Fruit fly (Drosophila melanogaster): Measurements from ENCODE around the gene Sld5.
A peak's percentile ranks its signal among the peaks of the same experiment; 100 is the strongest.

The Sld5 gene

dm6 chr3R:26072477-26072876, 16.1 kb upstream of the Sld5 start (continued):
- TF ChIP-seq CG6854 (GFP tag; optimal IDR thresholded peaks at IDR 0.05), result peak; percentile 13
- TF ChIP-seq acj6 (GFP tag; optimal IDR thresholded peaks at IDR 0.05), result peak; percentile 84
- TF ChIP-seq CG1621 (tag; optimal IDR thresholded peaks at IDR 0.05), result peak; percentile 74
- TF ChIP-seq Sox102F (GFP tag; optimal IDR thresholded peaks at IDR 0.05), result peak; percentile 75
- peak; percentile 88 for TF ChIP-seq CG15336 (GFP tag; IDR thresholded peaks at IDR 0.05)
- peak; percentile 82 for TF ChIP-seq topi (GFP tag; optimal IDR thresholded peaks at IDR 0.05)
- TF ChIP-seq CG16779 (tag; optimal IDR thresholded peaks at IDR 0.05), result peak; percentile 51
- TF ChIP-seq Ets96B (tag; optimal IDR thresholded peaks at IDR 0.05), result peak; percentile 77
- peak; percentile 93 for TF ChIP-seq CG6163 (GFP tag; IDR thresholded peaks at IDR 0.05)
- TF ChIP-seq Sox15 (GFP tag; optimal IDR thresholded peaks at IDR 0.05), result peak; percentile 53
- peak; percentile 82 for TF ChIP-seq Sox14 (GFP tag; optimal IDR thresholded peaks at IDR 0.05)
- peak; percentile 94 for TF ChIP-seq Eip78C (GFP tag)
- TF ChIP-seq CG9139 (GFP tag; optimal IDR thresholded peaks at IDR 0.05), result peak; percentile 56
- peak; percentile 70 for TF ChIP-seq net (GFP tag; optimal IDR thresholded peaks at IDR 0.05)
- TF ChIP-seq CG11762 (GFP tag; optimal IDR thresholded peaks at IDR 0.05; ENCODE audit: insufficient read depth), result peak; percentile 65
- TF ChIP-seq CG6808 (GFP tag; optimal IDR thresholded peaks at IDR 0.05), result peak; percentile 69
- TF ChIP-seq cyc (GFP tag; optimal IDR thresholded peaks at IDR 0.05), result peak; percentile 76
- peak; percentile 31 for TF ChIP-seq fd85E (GFP tag; optimal IDR thresholded peaks at IDR 0.05)

dm6 chr3R:26068135-26068534, 11.8 kb upstream of the Sld5 start:
- TF ChIP-seq Met (GFP tag; optimal IDR thresholded peaks at IDR 0.05), result peak; percentile 65
- TF ChIP-seq Blimp-1 (GFP tag; optimal IDR thresholded peaks at IDR 0.05), result no peak
- TF ChIP-seq acj6 (GFP tag; optimal IDR thresholded peaks at IDR 0.05), result peak; percentile 31
- peak; percentile 10 for TF ChIP-seq CG3032 (tag; optimal IDR thresholded peaks at IDR 0.05)
- TF ChIP-seq lz (GFP tag; optimal IDR thresholded peaks at IDR 0.05), result peak; percentile 52
- peak; percentile 54 for TF ChIP-seq CG3919 (GFP tag; optimal IDR thresholded peaks at IDR 0.05)
- no peak for TF ChIP-seq dac (GFP tag; optimal IDR thresholded peaks at IDR 0.05)
- TF ChIP-seq dsx (GFP tag; optimal IDR thresholded peaks at IDR 0.05; ENCODE audit: poor library complexity, severe bottlenecking), result peak; percentile 42
- TF ChIP-seq svp (GFP tag), result peak; percentile 76
- no peak for TF ChIP-seq Ets21C (GFP tag; optimal IDR thresholded peaks at IDR 0.05)
- TF ChIP-seq vri (GFP tag; optimal IDR thresholded peaks at IDR 0.05), result peak; percentile 20
- peak; percentile 12 for TF ChIP-seq spab (GFP tag; optimal IDR thresholded peaks at IDR 0.05)
- no peak for TF ChIP-seq fkh (GFP tag; optimal IDR thresholded peaks at IDR 0.05)
- TF ChIP-seq CG11762 (GFP tag; optimal IDR thresholded peaks at IDR 0.05; ENCODE audit: insufficient read depth), result peak; percentile 2
- TF ChIP-seq CG11902 (GFP tag; optimal IDR thresholded peaks at IDR 0.05), result no peak
- no peak for TF ChIP-seq CG4318 (GFP tag; optimal IDR thresholded peaks at IDR 0.05)
- no peak for TF ChIP-seq CG11294 (GFP tag; IDR thresholded peaks at IDR 0.05)
- no peak for TF ChIP-seq CG6276 (GFP tag; optimal IDR thresholded peaks at IDR 0.05)
- TF ChIP-seq Ets96B (tag; optimal IDR thresholded peaks at IDR 0.05), result peak; percentile 37
- peak; percentile 25 for TF ChIP-seq net (GFP tag; optimal IDR thresholded peaks at IDR 0.05)
- TF ChIP-seq CG9139 (GFP tag; optimal IDR thresholded peaks at IDR 0.05), result peak; percentile 14
- peak; percentile 54 for TF ChIP-seq OdsH (GFP tag; optimal IDR thresholded peaks at IDR 0.05)
- no peak for TF ChIP-seq fd85E (GFP tag; optimal IDR thresholded peaks at IDR 0.05)
- TF ChIP-seq Eip93F (GFP tag; optimal IDR thresholded peaks at IDR 0.05), result no peak
- peak; percentile 34; the same call in 1 of the 3 replicates for TF ChIP-seq CG8119 (GFP tag; IDR thresholded peaks at IDR 0.05)
- peak; percentile 42 for TF ChIP-seq CG32006 (GFP tag; optimal IDR thresholded peaks at IDR 0.05)
- TF ChIP-seq CG8632 (GFP tag; optimal IDR thresholded peaks at IDR 0.05), result peak; percentile 45
- peak; percentile 30 for TF ChIP-seq cyc (GFP tag; optimal IDR thresholded peaks at IDR 0.05)
- peak; percentile 16 for TF ChIP-seq Sox14 (GFP tag; optimal IDR thresholded peaks at IDR 0.05)
- peak; percentile 49 for TF ChIP-seq CG6792 (GFP tag; optimal IDR thresholded peaks at IDR 0.05)
- peak; percentile 51 for TF ChIP-seq CG34406 (GFP tag; optimal IDR thresholded peaks at IDR 0.05)
- TF ChIP-seq CG8319 (GFP tag; optimal IDR thresholded peaks at IDR 0.05), result no peak
- no peak for TF ChIP-seq fd59A (GFP tag; optimal IDR thresholded peaks at IDR 0.05)
- no peak for TF ChIP-seq CG16779 (tag; optimal IDR thresholded peaks at IDR 0.05)
- peak; percentile 67 for TF ChIP-seq esn (GFP tag; optimal IDR thresholded peaks at IDR 0.05)
- peak; percentile 14 for TF ChIP-seq CG31627 (GFP tag; optimal IDR thresholded peaks at IDR 0.05)
- no peak for TF ChIP-seq Gug (GFP tag; IDR thresholded peaks at IDR 0.05)
- TF ChIP-seq CG6808 (GFP tag; optimal IDR thresholded peaks at IDR 0.05), result peak; percentile 42
- no peak for TF ChIP-seq eg (GFP tag; IDR thresholded peaks at IDR 0.05)
- TF ChIP-seq pdm3 (GFP tag; optimal IDR thresholded peaks at IDR 0.05), result peak; percentile 42
- TF ChIP-seq Sox102F (GFP tag; optimal IDR thresholded peaks at IDR 0.05), result peak; percentile 56
- no peak for TF ChIP-seq CG6163 (GFP tag; IDR thresholded peaks at IDR 0.05)

Measured in whole organism, prepupa.